Fruit fly (Drosophila melanogaster) whole organism, embryonic: ENCODE data around the gene mus301.

Experiments
- Atf-2 ChIP-seq: fragments of 200-800 bp; sonication (Bioruptor generic); optimal IDR thresholded peaks from 2 replicates; lab custom pipeline; 2016; ENCODE audit warnings: missing biosample characterization, missing genetic modification characterization
- B-H2 ChIP-seq: fragments of 200-800 bp; sonication (Bioruptor generic); optimal IDR thresholded peaks from 2 replicates; lab custom pipeline; 2018; ENCODE audit warnings: missing biosample characterization, mild to moderate bottlenecking, missing genetic modification characterization
- CG12659 ChIP-seq: fragments of 200-800 bp; sonication (Bioruptor generic); optimal IDR thresholded peaks from 3 replicates; lab custom pipeline; 2017; ENCODE audit warnings: mild to moderate bottlenecking, missing biosample characterization, missing genetic modification reagents, missing genetic modification characterization
- CG12769 ChIP-seq: fragments of 200-800 bp; sonication (Bioruptor generic); optimal IDR thresholded peaks from 2 replicates; lab custom pipeline; 2019; ENCODE audit warnings: missing biosample characterization, mild to moderate bottlenecking, missing genetic modification characterization, moderate library complexity
- CG14014 ChIP-seq: fragments of 200-800 bp; sonication (Bioruptor generic); IDR thresholded peaks from 2 replicates; pipeline ENCODE4 v1.3.6; 2022; ENCODE audit warnings: missing biosample characterization, missing genetic modification characterization
- CG1529 ChIP-seq: fragments of 200-800 bp; sonication (Bioruptor generic); optimal IDR thresholded peaks from 3 replicates; lab custom pipeline; 2018; ENCODE audit warnings: missing biosample characterization, missing genetic modification characterization
- CG1647 ChIP-seq: fragments of 200-800 bp; sonication (Bioruptor generic); optimal IDR thresholded peaks from 3 replicates; lab custom pipeline; 2016; ENCODE audit warnings: missing biosample characterization, missing genetic modification characterization
- CG1832 ChIP-seq: fragments of 200-800 bp; sonication (Bioruptor generic); optimal IDR thresholded peaks from 2 replicates; lab custom pipeline; 2017; ENCODE audit warnings: missing biosample characterization, mild to moderate bottlenecking, missing genetic modification characterization, inconsistent platforms
- CG30020 ChIP-seq: fragments of 200-800 bp; optimal IDR thresholded peaks from 2 replicates; lab custom pipeline; 2019; ENCODE audit warnings: missing biosample characterization, mild to moderate bottlenecking, missing genetic modification characterization, moderate library complexity
- CG42726 ChIP-seq: fragments of 200-800 bp; sonication (Bioruptor generic); IDR thresholded peaks from 2 replicates; pipeline ENCODE4 v1.3.6; 2022; ENCODE audit warnings: missing biosample characterization, missing genetic modification characterization; ENCODE audit not compliant: partially characterized antibody
- CG4424 ChIP-seq: fragments of 200-800 bp; sonication (Bioruptor generic); optimal IDR thresholded peaks from 3 replicates; lab custom pipeline; 2016; ENCODE audit warnings: missing biosample characterization, missing genetic modification characterization
- CG7372 ChIP-seq: fragments of 200-800 bp; sonication (Bioruptor generic); IDR thresholded peaks from 2 replicates; pipeline ENCODE4 v1.3.6; 2022; ENCODE audit warnings: missing biosample characterization, missing genetic modification characterization
- CG7839 ChIP-seq: fragments of 200-800 bp; sonication (Bioruptor generic); optimal IDR thresholded peaks from 3 replicates; lab custom pipeline; 2018; ENCODE audit warnings: missing biosample characterization, mild to moderate bottlenecking, missing genetic modification characterization, moderate library complexity
- Doc2 ChIP-seq: fragments of 200-800 bp; sonication (Bioruptor generic); IDR thresholded peaks from 2 replicates; pipeline ENCODE4 v1.3.6; 2022; ENCODE audit warnings: missing biosample characterization, missing genetic modification characterization
- Drgx ChIP-seq: fragments of 200-800 bp; sonication (Bioruptor generic); IDR thresholded peaks from 2 replicates; pipeline ENCODE4 v1.3.6; 2022; ENCODE audit warnings: missing biosample characterization, missing genetic modification characterization
- Gug ChIP-seq: fragments of 200-800 bp; sonication (Bioruptor generic); IDR thresholded peaks from 4 replicates; pipeline ENCODE4 v1.3.6; 2022; ENCODE audit warnings: missing biosample characterization, missing genetic modification characterization
- HLH3B ChIP-seq: fragments of 200-800 bp; sonication (Bioruptor generic); IDR thresholded peaks from 2 replicates; pipeline ENCODE4 v1.3.6; 2022; ENCODE audit warnings: missing biosample characterization, missing genetic modification characterization
- HLH54F ChIP-seq: fragments of 200-800 bp; sonication (Bioruptor generic); optimal IDR thresholded peaks from 3 replicates; lab custom pipeline; 2016; ENCODE audit warnings: missing biosample characterization, missing genetic modification characterization
- Hr51 ChIP-seq, 2 experiments: fragments of 200-800 bp; sonication (Bioruptor generic); optimal IDR thresholded peaks; 2 replicates in 1 of 2; 3 replicates in 1 of 2; lab custom pipeline; 2016 to 2018; ENCODE audit warnings: missing biosample characterization in 2 of 2, missing genetic modification characterization in 2 of 2, mild to moderate bottlenecking in 1 of 2, moderate library complexity in 1 of 2
- Lim3 ChIP-seq: fragments of 200-800 bp; sonication (Bioruptor generic); IDR thresholded peaks from 2 replicates; pipeline ENCODE4 v1.3.6; 2022; ENCODE audit warnings: missing biosample characterization, missing genetic modification characterization
- MBD-R2 ChIP-seq: fragments of 200-800 bp; sonication (Bioruptor generic); IDR thresholded peaks from 2 replicates; pipeline ENCODE4 v1.3.6; 2022; ENCODE audit warnings: missing biosample characterization, missing genetic modification characterization
- Mad ChIP-seq: fragments of 200-800 bp; sonication (Bioruptor generic); optimal IDR thresholded peaks from 2 replicates; lab custom pipeline; 2016; ENCODE audit warnings: missing biosample characterization, missing genetic modification characterization
- NC2β ChIP-seq: fragments of 200-800 bp; sonication (Bioruptor generic); optimal IDR thresholded peaks from 2 replicates; lab custom pipeline; 2016; ENCODE audit warnings: missing biosample characterization, missing genetic modification characterization
- Poxn ChIP-seq: fragments of 200-800 bp; sonication (Bioruptor generic); IDR thresholded peaks from 2 replicates; pipeline ENCODE4 v1.3.6; 2022; ENCODE audit warnings: missing biosample characterization, missing genetic modification characterization
- Sin3A ChIP-seq: fragments of >200 bp; optimal IDR thresholded peaks from 2 replicates; lab custom pipeline; 2018
- Taf1 ChIP-seq: fragments of 200-800 bp; sonication (Bioruptor generic); IDR thresholded peaks from 2 replicates; pipeline ENCODE4 v1.3.6; 2022; ENCODE audit warnings: missing biosample characterization, missing genetic modification characterization
- ase ChIP-seq: fragments of 200-800 bp; sonication (Bioruptor generic); IDR thresholded peaks from 3 replicates; pipeline ENCODE4 v1.3.6; 2022; ENCODE audit warnings: missing biosample characterization, missing genetic modification characterization
- bigmax ChIP-seq: fragments of 200-800 bp; sonication (Bioruptor generic); optimal IDR thresholded peaks from 2 replicates; lab custom pipeline; 2018; ENCODE audit warnings: missing biosample characterization, mild to moderate bottlenecking, missing genetic modification characterization
- chif ChIP-seq, 2 experiments: fragments of 200-800 bp; sonication (Bioruptor generic); optimal IDR thresholded peaks; 3 replicates each; lab custom pipeline; 2016; ENCODE audit warnings: missing biosample characterization in 2 of 2, missing genetic modification characterization in 2 of 2
- esg ChIP-seq: fragments of 200-800 bp; sonication (Bioruptor generic); conservative IDR thresholded peaks from 2 replicates; pipeline ENCODE4 v1.3.6; 2022; ENCODE audit warnings: missing biosample characterization, missing genetic modification characterization
- hb ChIP-seq: fragments of 200-800 bp; sonication (Bioruptor generic); IDR thresholded peaks from 3 replicates; pipeline ENCODE4 v1.3.6; 2022; ENCODE audit warnings: missing biosample characterization, missing genetic modification characterization; ENCODE audit not compliant: partially characterized antibody
- hbn ChIP-seq: fragments of 200-800 bp; sonication (Bioruptor generic); IDR thresholded peaks from 2 replicates; pipeline ENCODE4 v1.3.6; 2022; ENCODE audit warnings: missing biosample characterization, missing genetic modification characterization; ENCODE audit not compliant: partially characterized antibody
- hkb ChIP-seq, 2 experiments: fragments of 200-800 bp in 1 of 2; fragments of >200 bp in 1 of 2; sonication (Bioruptor generic) in 1 of 2; IDR thresholded peaks in 1 of 2; optimal IDR thresholded peaks in 1 of 2; 2 replicates each; pipeline versions ENCODE4 v1.3.6 to Lab custom; 2017 to 2022; ENCODE audit warnings: missing biosample characterization in 1 of 2, missing genetic modification characterization in 1 of 2
- inv ChIP-seq: fragments of 200-800 bp; sonication (Bioruptor generic); IDR thresholded peaks from 2 replicates; pipeline ENCODE4 v1.3.6; 2022; ENCODE audit warnings: missing biosample characterization, missing genetic modification characterization; ENCODE audit not compliant: partially characterized antibody
- lmd ChIP-seq: fragments of 200-800 bp; sonication (Bioruptor generic); IDR thresholded peaks from 2 replicates; pipeline ENCODE4 v1.3.6; 2022; ENCODE audit warnings: missing biosample characterization, missing genetic modification characterization
- luna ChIP-seq: fragments of 200-800 bp; sonication (Bioruptor generic); optimal IDR thresholded peaks from 2 replicates; lab custom pipeline; 2016; ENCODE audit warnings: missing biosample characterization, missing genetic modification characterization
- mirr ChIP-seq: fragments of 200-800 bp; sonication (Bioruptor generic); optimal IDR thresholded peaks from 3 replicates; lab custom pipeline; 2018; ENCODE audit warnings: missing biosample characterization, mild to moderate bottlenecking, missing genetic modification characterization
- nerfin-1 ChIP-seq: fragments of 200-800 bp; sonication (Bioruptor generic); optimal IDR thresholded peaks from 3 replicates; lab custom pipeline; 2019; ENCODE audit warnings: missing biosample characterization, mild to moderate bottlenecking, missing genetic modification characterization, moderate library complexity
- nerfin-2 ChIP-seq: fragments of 200-800 bp; sonication (Bioruptor generic); IDR thresholded peaks from 2 replicates; pipeline ENCODE4 v1.3.6; 2022; ENCODE audit warnings: missing biosample characterization, missing genetic modification characterization; ENCODE audit not compliant: partially characterized antibody
- nmo ChIP-seq: fragments of 200-800 bp; sonication (Bioruptor generic); optimal IDR thresholded peaks from 2 replicates; lab custom pipeline; 2018; ENCODE audit warnings: missing biosample characterization, mild to moderate bottlenecking, missing genetic modification characterization, moderate library complexity
- org-1 ChIP-seq: fragments of 200-800 bp; sonication (Bioruptor generic); optimal IDR thresholded peaks from 2 replicates; lab custom pipeline; 2017; ENCODE audit warnings: missing biosample characterization, missing genetic modification characterization
- ro ChIP-seq: fragments of 200-800 bp; sonication (Bioruptor generic); IDR thresholded peaks from 2 replicates; pipeline ENCODE4 v1.3.6; 2022; ENCODE audit warnings: missing biosample characterization, missing genetic modification characterization
- sc ChIP-seq, 3 experiments: fragments of >200 bp in 2 of 3; fragments of 200-800 bp in 1 of 3; sonication (Bioruptor generic) in 1 of 3; optimal IDR thresholded peaks; 2 replicates in 2 of 3; 3 replicates in 1 of 3; lab custom pipeline; 2017; ENCODE audit warnings: mild to moderate bottlenecking in 1 of 3, missing biosample characterization in 1 of 3, missing genetic modification characterization in 1 of 3, missing genetic modification reagents in 1 of 3
- sd ChIP-seq: fragments of 200-800 bp; sonication (Bioruptor generic); optimal IDR thresholded peaks from 3 replicates; lab custom pipeline; 2018; ENCODE audit warnings: missing biosample characterization, mild to moderate bottlenecking, missing genetic modification characterization, moderate library complexity
- sim ChIP-seq: fragments of 200-800 bp; sonication (Bioruptor generic); IDR thresholded peaks from 2 replicates; pipeline ENCODE4 v1.3.6; 2022; ENCODE audit warnings: missing biosample characterization, missing genetic modification characterization
- sqz ChIP-seq: fragments of 200-800 bp; sonication (Bioruptor generic); optimal IDR thresholded peaks from 3 replicates; lab custom pipeline; 2018; ENCODE audit warnings: missing biosample characterization, mild to moderate bottlenecking, missing genetic modification characterization
- sug ChIP-seq: fragments of 200-800 bp; optimal IDR thresholded peaks from 2 replicates; lab custom pipeline; 2019; ENCODE audit warnings: missing biosample characterization, mild to moderate bottlenecking, missing genetic modification characterization, moderate library complexity
- toy ChIP-seq: fragments of 200-800 bp; sonication (Bioruptor generic); IDR thresholded peaks from 2 replicates; pipeline ENCODE4 v1.3.6; 2022; ENCODE audit warnings: missing biosample characterization, missing genetic modification characterization
- trh ChIP-seq: fragments of 200-800 bp; sonication (Bioruptor generic); optimal IDR thresholded peaks from 2 replicates; lab custom pipeline; 2016; ENCODE audit warnings: missing biosample characterization, missing genetic modification characterization
- unc-4 ChIP-seq: fragments of 200-800 bp; sonication (Bioruptor generic); IDR thresholded peaks from 2 replicates; pipeline ENCODE4 v1.3.6; 2022; ENCODE audit warnings: missing biosample characterization, missing genetic modification characterization; ENCODE audit not compliant: partially characterized antibody

mus301 gene

dm6 chr3L:8096106-8096558 lies 41.5 kb upstream of the mus301 start:
- TF ChIP-seq toy, result peak; percentile 89
- TF ChIP-seq sim, result peak; percentile 39; the same call in 1 of the 2 replicates
- TF ChIP-seq lmd (GFP tag; lab: Robert Waterston, UW), result peak; percentile 97
- TF ChIP-seq ro (GFP tag; lab: Robert Waterston, UW), result peak; percentile 77
- peak; percentile 49 to 70 for TF ChIP-seq chif (GFP tag; optimal IDR thresholded peaks at IDR 0.05; lab: Kevin White, UChicago)
- TF ChIP-seq bigmax, result no peak
- no peak for TF ChIP-seq unc-4 (GFP tag; lab: Robert Waterston, UW)
- peak; percentile 59 for TF ChIP-seq Atf-2 (GFP tag; lab: Kevin White, UChicago)
- no peak for TF ChIP-seq hbn (GFP tag; lab: Robert Waterston, UW)
- TF ChIP-seq mirr, result peak; percentile 68
- TF ChIP-seq CG42726 (GFP tag; lab: Robert Waterston, UW), result no peak
- TF ChIP-seq nerfin-2 (GFP tag; lab: Robert Waterston, UW), result no peak
- no peak for TF ChIP-seq sc (optimal IDR thresholded peaks at IDR 0.05; lab: Kevin White, UChicago)
- TF ChIP-seq sc (GFP tag; optimal IDR thresholded peaks at IDR 0.05; lab: Kevin White, UChicago), result peak; percentile 64
- TF ChIP-seq CG1529 (GFP tag; lab: Kevin White, UChicago), result peak; percentile 69
- TF ChIP-seq NC2β (GFP tag; lab: Kevin White, UChicago), result peak; percentile 36
- TF ChIP-seq CG12659, result peak; percentile 98
- peak; percentile 88 for TF ChIP-seq CG4424
- TF ChIP-seq Taf1 (GFP tag; lab: Robert Waterston, UW), result peak; percentile 88
- no peak for TF ChIP-seq Sin3A
- TF ChIP-seq nmo (GFP tag; lab: Kevin White, UChicago), result peak; percentile 93
- TF ChIP-seq Doc2 (GFP tag; lab: Robert Waterston, UW), result peak; percentile 83
- peak; percentile 97 for TF ChIP-seq Drgx (GFP tag; lab: Robert Waterston, UW)
- TF ChIP-seq sug (tag; lab: Kevin White, UChicago), result peak; percentile 96
- TF ChIP-seq Hr51 (GFP tag; optimal IDR thresholded peaks at IDR 0.05; lab: Kevin White, UChicago), result peak; percentile 90 to 98
- TF ChIP-seq HLH3B (GFP tag; lab: Robert Waterston, UW), result peak; percentile 84
- TF ChIP-seq CG1647 (GFP tag; lab: Kevin White, UChicago), result peak; percentile 81
- TF ChIP-seq CG14014 (GFP tag; lab: Robert Waterston, UW), result peak; percentile 95
- peak; percentile 95 for TF ChIP-seq org-1 (GFP tag; lab: Kevin White, UChicago)
- peak; percentile 82 for TF ChIP-seq Mad
- peak; percentile 82 for TF ChIP-seq luna (GFP tag; lab: Kevin White, UChicago)
- no peak for TF ChIP-seq CG30020 (tag; lab: Kevin White, UChicago)
- peak; percentile 71 for TF ChIP-seq Lim3 (GFP tag; lab: Robert Waterston, UW)
- peak; percentile 88 for TF ChIP-seq ase
- peak; percentile 92; the same call in 3 of the 4 replicates for TF ChIP-seq Gug (GFP tag; lab: Robert Waterston, UW)
- peak; percentile 85 for TF ChIP-seq MBD-R2
- peak; percentile 97 for TF ChIP-seq CG7839 (tag; lab: Kevin White, UChicago)
- TF ChIP-seq hkb (optimal IDR thresholded peaks at IDR 0.05; lab: Kevin White, UChicago), result no peak
- peak; percentile 96 for TF ChIP-seq hkb (GFP tag; IDR thresholded peaks at IDR 0.05; lab: Robert Waterston, UW)
- no peak for TF ChIP-seq inv
- peak; percentile 96 for TF ChIP-seq Poxn (GFP tag; lab: Robert Waterston, UW)
- peak; percentile 97 for TF ChIP-seq B-H2 (GFP tag; lab: Kevin White, UChicago)
- peak; percentile 65 for TF ChIP-seq nerfin-1 (tag; lab: Kevin White, UChicago)
- TF ChIP-seq hb, result no peak
- no peak for TF ChIP-seq CG1832 (GFP tag; lab: Kevin White, UChicago)
- peak; percentile 73 for TF ChIP-seq CG12769 (tag; lab: Kevin White, UChicago)
- TF ChIP-seq trh (GFP tag; lab: Kevin White, UChicago), result peak; percentile 71
- TF ChIP-seq sd (tag; lab: Kevin White, UChicago), result peak; percentile 94
- peak; percentile 94 for TF ChIP-seq esg (GFP tag; lab: Robert Waterston, UW)
- TF ChIP-seq sqz (GFP tag; lab: Kevin White, UChicago), result peak; percentile 55
- peak; percentile 95 for TF ChIP-seq CG7372 (GFP tag; lab: Robert Waterston, UW)
- TF ChIP-seq HLH54F (GFP tag; lab: Kevin White, UChicago), result peak; percentile 87
